Fruit fly (Drosophila melanogaster): ENCODE measurements around the gene CG10969.

The CG10969 gene

DNA sequence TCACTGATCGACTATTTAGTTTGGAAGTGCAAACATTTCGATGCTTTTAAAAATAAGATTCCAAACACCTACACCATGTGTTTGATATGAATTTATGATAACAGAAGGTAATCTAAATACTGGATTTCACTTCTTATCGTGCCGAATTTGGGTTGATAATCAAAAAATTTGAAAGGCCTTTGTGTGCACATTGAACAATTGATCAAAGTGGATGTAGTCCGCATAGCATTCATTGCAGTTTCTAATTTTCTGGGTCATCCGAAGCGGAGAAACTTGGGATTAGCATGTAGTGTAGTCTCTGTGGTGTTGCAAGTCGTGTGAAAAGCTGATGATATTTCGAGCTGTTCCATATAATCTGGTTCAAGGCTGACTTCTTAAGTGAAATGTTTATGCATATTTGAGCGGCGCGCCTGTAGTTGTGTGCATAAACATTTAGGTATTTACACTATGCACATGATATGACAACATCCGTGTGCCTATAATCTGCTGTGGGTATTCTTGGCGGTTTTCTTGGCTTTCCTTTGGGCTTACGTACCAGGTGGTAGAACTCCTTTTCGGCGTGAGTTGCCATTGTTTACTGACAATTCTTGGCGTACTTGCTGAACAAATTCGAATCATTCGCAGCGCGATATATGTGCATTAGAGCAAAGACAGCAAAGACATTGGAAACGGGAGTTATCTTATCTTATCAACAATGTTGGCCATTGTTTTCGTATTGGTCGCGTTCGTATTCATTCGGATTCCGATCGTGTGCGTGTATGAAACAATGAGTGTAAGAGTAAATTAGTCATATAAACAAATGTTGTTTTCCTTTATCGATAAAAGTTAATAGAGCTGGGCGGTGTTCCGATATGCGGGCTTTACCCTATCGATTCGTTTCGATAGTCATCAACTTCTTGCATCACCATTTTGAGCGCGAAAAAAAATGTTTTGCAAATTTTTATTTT is 7.9 kb downstream of the CG10969 start, which contains the start of gene Hip1:
Gene Hip1, minus strand, starts transcription at position 834 of the 947 bp plus-strand sequence.
- peak; percentile 85 for TF ChIP-seq sna (GFP tag; IDR thresholded peaks at IDR 0.05; ENCODE audit: partially characterized antibody)
- no peak for TF ChIP-seq CG4282 (GFP tag; optimal IDR thresholded peaks at IDR 0.05)
- TF ChIP-seq CG13123 (GFP tag; optimal IDR thresholded peaks at IDR 0.05): no peak
- no peak for TF ChIP-seq CG14441 (GFP tag; IDR thresholded peaks at IDR 0.05)
- no peak for TF ChIP-seq Oaz (GFP tag; IDR thresholded peaks at IDR 0.05)
- TF ChIP-seq C15 (GFP tag; IDR thresholded peaks at IDR 0.05): no peak
- TF ChIP-seq Opbp (GFP tag; IDR thresholded peaks at IDR 0.05; ENCODE audit: partially characterized antibody): peak; percentile 87
- TF ChIP-seq CG10147 (GFP tag; optimal IDR thresholded peaks at IDR 0.05): no peak
- TF ChIP-seq Atf-2 (GFP tag; optimal IDR thresholded peaks at IDR 0.05): no peak
- no peak for TF ChIP-seq zf30C (GFP tag; optimal IDR thresholded peaks at IDR 0.05)
- no peak for TF ChIP-seq repo (GFP tag; optimal IDR thresholded peaks at IDR 0.05)
- no peak for TF ChIP-seq CG11085 (GFP tag; IDR thresholded peaks at IDR 0.05)
- TF ChIP-seq Nf-YC (tag; optimal IDR thresholded peaks at IDR 0.05): no peak
- no peak for TF ChIP-seq chn (GFP tag; optimal IDR thresholded peaks at IDR 0.05)
- TF ChIP-seq ATbp (GFP tag; optimal IDR thresholded peaks at IDR 0.05): no peak
- TF ChIP-seq bsh (GFP tag; optimal IDR thresholded peaks at IDR 0.05): no peak
- no peak for TF ChIP-seq CG9932 (GFP tag; IDR thresholded peaks at IDR 0.05)
- TF ChIP-seq cg (GFP tag; optimal IDR thresholded peaks at IDR 0.05): peak; percentile 57
- peak; percentile 73 for TF ChIP-seq CG8281 (tag; optimal IDR thresholded peaks at IDR 0.05)
- TF ChIP-seq ato (GFP tag; IDR thresholded peaks at IDR 0.05; ENCODE audit: partially characterized antibody): peak; percentile 78
- no peak for TF ChIP-seq Sox100B (GFP tag; optimal IDR thresholded peaks at IDR 0.05)
- no peak for TF ChIP-seq nom (GFP tag; optimal IDR thresholded peaks at IDR 0.05)
- no peak for TF ChIP-seq CG12236 (GFP tag; optimal IDR thresholded peaks at IDR 0.05)
- TF ChIP-seq CG11696 (GFP tag; IDR thresholded peaks at IDR 0.05): no peak
- TF ChIP-seq gfzf (GFP tag; optimal IDR thresholded peaks at IDR 0.05): peak; percentile 15
- TF ChIP-seq CG4328 (GFP tag; optimal IDR thresholded peaks at IDR 0.05): no peak
- no peak for TF ChIP-seq CG17186 (GFP tag; optimal IDR thresholded peaks at IDR 0.05)
- TF ChIP-seq CG3838 (GFP tag; optimal IDR thresholded peaks at IDR 0.05): peak; percentile 93
- TF ChIP-seq tup (GFP tag; optimal IDR thresholded peaks at IDR 0.05): no peak
- no peak for TF ChIP-seq Ets65A (GFP tag)
- TF ChIP-seq jigr1 (GFP tag; IDR thresholded peaks at IDR 0.05): no peak
- TF ChIP-seq sob (GFP tag; IDR thresholded peaks at IDR 0.05): no peak
- TF ChIP-seq Doc2 (GFP tag; IDR thresholded peaks at IDR 0.05): no peak
- TF ChIP-seq sisA (GFP tag; IDR thresholded peaks at IDR 0.05): no peak
- peak; percentile 48 for TF ChIP-seq CG34376 (GFP tag; optimal IDR thresholded peaks at IDR 0.05)
- TF ChIP-seq CG1529 (GFP tag; optimal IDR thresholded peaks at IDR 0.05): no peak
- TF ChIP-seq Asciz (GFP tag; optimal IDR thresholded peaks at IDR 0.05): no peak
- no peak for TF ChIP-seq Aef1 (GFP tag; IDR thresholded peaks at IDR 0.05)
- TF ChIP-seq CG7987 (GFP tag; optimal IDR thresholded peaks at IDR 0.05): no peak
- peak; percentile 84 for TF ChIP-seq tna (GFP tag; IDR thresholded peaks at IDR 0.05; ENCODE audit: partially characterized antibody)
- no peak for TF ChIP-seq oc (tag; optimal IDR thresholded peaks at IDR 0.05)
- TF ChIP-seq lab (GFP tag; optimal IDR thresholded peaks at IDR 0.05): no peak
- TF ChIP-seq Sry-δ (GFP tag; optimal IDR thresholded peaks at IDR 0.05): peak; percentile 95
- no peak for TF ChIP-seq Rfx (GFP tag; IDR thresholded peaks at IDR 0.05)
- TF ChIP-seq NC2β (GFP tag; optimal IDR thresholded peaks at IDR 0.05): no peak
- TF ChIP-seq inv (GFP tag; IDR thresholded peaks at IDR 0.05; ENCODE audit: partially characterized antibody): peak; percentile 79
- TF ChIP-seq gcm (GFP tag; optimal IDR thresholded peaks at IDR 0.05): no peak
- TF ChIP-seq CG17568 (GFP tag; optimal IDR thresholded peaks at IDR 0.05): no peak
- no peak for TF ChIP-seq lmd (GFP tag; IDR thresholded peaks at IDR 0.05)
